Worm (Caenorhabditis elegans) whole organism, L4 larva: ENCODE data around the gene dot-1.3.

Experiments used
- aly-2 ChIP-seq: sonication (generic microtip); optimal IDR thresholded peaks from 2 replicates; lab custom pipeline; 2018; ENCODE audit warnings: missing biosample characterization, missing genetic modification characterization
- ama-1 ChIP-seq: fragments of 150-350 bp; optimal IDR thresholded peaks from 2 replicates; lab custom pipeline; 2014; ENCODE audit warnings: inconsistent platforms, mixed read lengths
- ceh-28 ChIP-seq: fragments of 150-350 bp; optimal IDR thresholded peaks from 2 replicates; lab custom pipeline; 2014; ENCODE audit warnings: missing biosample characterization, missing genetic modification reagents, missing genetic modification characterization
- ceh-32 ChIP-seq: sonication (generic microtip); optimal IDR thresholded peaks from 2 replicates; lab custom pipeline; 2016; ENCODE audit warnings: mild to moderate bottlenecking, missing genetic modification characterization, missing compliant biosample characterization; ENCODE audit not compliant: poor library complexity
- ceh-82 ChIP-seq: sonication (generic microtip); optimal IDR thresholded peaks from 2 replicates; lab custom pipeline; 2017; ENCODE audit warnings: missing biosample characterization, missing genetic modification characterization
- fos-1 ChIP-seq: fragments of 150-350 bp; optimal IDR thresholded peaks from 2 replicates; lab custom pipeline; 2014; ENCODE audit warnings: missing biosample characterization, missing genetic modification characterization
- lin-39 ChIP-seq: fragments of 150-350 bp; optimal IDR thresholded peaks from 2 replicates; lab custom pipeline; 2014; ENCODE audit warnings: missing biosample characterization, missing genetic modification reagents, missing genetic modification characterization
- pqm-1 ChIP-seq: sonication (generic microtip); optimal IDR thresholded peaks from 2 replicates; lab custom pipeline; 2017; ENCODE audit warnings: missing biosample characterization, missing genetic modification characterization
- set-16 ChIP-seq: fragments of 200-800 bp; sonication (Bioruptor generic); IDR thresholded peaks from 2 replicates; pipeline ENCODE4 v1.3.6; 2022; ENCODE audit warnings: missing genetic modification reagents, missing genetic modification characterization, missing compliant biosample characterization
- snpc-4 ChIP-seq: fragments of 150-350 bp; optimal IDR thresholded peaks from 2 replicates; lab custom pipeline; 2014; ENCODE audit warnings: missing biosample characterization, missing genetic modification characterization
- unc-39 ChIP-seq: sonication (generic microtip); optimal IDR thresholded peaks from 2 replicates; lab custom pipeline; 2017; ENCODE audit warnings: missing biosample characterization, missing genetic modification characterization
- vab-7 ChIP-seq: fragments of 200-800 bp; sonication (Bioruptor generic); IDR thresholded peaks from 2 replicates; pipeline ENCODE4 v1.3.6; 2022; ENCODE audit warnings: missing genetic modification reagents, missing genetic modification characterization, missing compliant biosample characterization
- ztf-11 ChIP-seq: fragments of 150-350 bp; optimal IDR thresholded peaks from 2 replicates; lab custom pipeline; 2014; ENCODE audit warnings: missing biosample characterization, missing genetic modification characterization

DNA sequence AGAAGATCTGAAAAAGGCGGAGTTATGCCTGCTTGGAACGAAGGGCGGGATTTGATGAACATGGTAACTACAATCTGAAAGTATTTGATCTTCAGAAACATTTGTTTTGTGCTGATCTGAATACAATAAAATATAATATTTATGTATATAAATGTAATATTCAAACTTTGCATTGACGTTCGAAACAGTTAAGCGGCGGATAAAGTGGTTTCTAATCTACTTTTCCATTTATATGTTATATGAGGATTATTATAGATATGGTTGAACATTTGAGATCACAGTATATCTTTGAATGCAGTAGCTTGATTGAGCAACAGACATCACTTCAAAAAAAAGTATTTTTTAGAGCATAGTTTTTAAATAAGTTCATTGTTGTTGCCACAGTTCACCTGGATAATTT lies 28.8 kb downstream of the dot-1.3 start, which contains the start of gene H19J13.2:
- TF ChIP-seq fos-1 (tag; lab: Kevin White, UChicago) (no peak), ceh-28 (tag; lab: Kevin White, UChicago) (no peak), ceh-82 (tag; lab: Kevin White, UChicago) (no peak), ama-1 (lab: Kevin White, UChicago) (no peak), unc-39 (tag; lab: Kevin White, UChicago) (no peak), lin-39 (tag; lab: Kevin White, UChicago) (no peak), vab-7 (GFP tag; lab: Robert Waterston, UW) (no peak), ceh-32 (tag; lab: Kevin White, UChicago) (no peak), snpc-4 (tag; lab: Kevin White, UChicago) (no peak), ztf-11 (tag; lab: Kevin White, UChicago) (no peak), aly-2 (tag; lab: Kevin White, UChicago) (no peak), set-16 (GFP tag; lab: Robert Waterston, UW) (no peak), pqm-1 (tag; lab: Kevin White, UChicago) (no peak)
